Fruit fly (Drosophila melanogaster) whole organism: Measurements from ENCODE around the gene CG6628.

Experiments
- CG8478 ChIP-seq: fragments of >200 bp; optimal IDR thresholded peaks from 2 replicates; lab custom pipeline; 2018; ENCODE audit warnings: inconsistent platforms
- Dll ChIP-seq: fragments of >200 bp; optimal IDR thresholded peaks from 2 replicates; lab custom pipeline; 2017
- EcR ChIP-seq, 2 experiments: fragments of >200 bp; optimal IDR thresholded peaks; 2 replicates each; lab custom pipeline; 2017; ENCODE audit warnings: missing biosample characterization in 2 of 2, missing genetic modification characterization in 2 of 2, missing genetic modification reagents in 2 of 2
- pan ChIP-seq: fragments of >200 bp; optimal IDR thresholded peaks from 2 replicates; lab custom pipeline; 2017
- psq ChIP-seq: fragments of >200 bp; optimal IDR thresholded peaks from 2 replicates; lab custom pipeline; 2017
- usp ChIP-seq: fragments of >200 bp; optimal IDR thresholded peaks from 2 replicates; lab custom pipeline; 2017; ENCODE audit warnings: missing biosample characterization, missing genetic modification characterization, mixed read lengths

CG6628 gene

DNA sequence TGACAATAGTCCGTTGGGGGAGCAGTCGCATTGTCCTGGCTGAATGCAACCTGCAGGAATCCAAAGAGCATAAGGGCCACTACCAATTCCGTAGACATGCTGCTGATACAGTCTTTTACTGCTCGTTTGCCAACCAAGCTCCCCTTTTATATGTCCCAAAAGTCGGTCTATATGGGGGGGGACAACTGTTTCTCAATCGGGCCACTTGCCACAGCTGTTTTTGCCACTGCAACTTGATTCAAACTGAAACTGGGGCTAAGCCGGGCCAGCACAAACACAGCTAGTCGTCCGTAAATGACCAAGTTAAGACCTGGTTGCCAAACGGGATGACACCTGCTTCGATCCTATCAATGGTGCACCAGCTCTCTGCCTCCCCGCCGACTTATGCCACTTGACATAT, at the start of gene CG6628:
Gene CG6628 (minus strand): TSS at position 101 of the 400 bp plus-strand sequence.
- TF ChIP-seq EcR (GFP tag; optimal IDR thresholded peaks at IDR 0.05; lab: Kevin White, UChicago) (no peak), usp (GFP tag; lab: Kevin White, UChicago) (no peak), psq (lab: Kevin White, UChicago) (no peak), pan (lab: Kevin White, UChicago) (no peak), Dll (lab: Kevin White, UChicago) (no peak), CG8478 (lab: Kevin White, UChicago) (no peak)

DNA sequence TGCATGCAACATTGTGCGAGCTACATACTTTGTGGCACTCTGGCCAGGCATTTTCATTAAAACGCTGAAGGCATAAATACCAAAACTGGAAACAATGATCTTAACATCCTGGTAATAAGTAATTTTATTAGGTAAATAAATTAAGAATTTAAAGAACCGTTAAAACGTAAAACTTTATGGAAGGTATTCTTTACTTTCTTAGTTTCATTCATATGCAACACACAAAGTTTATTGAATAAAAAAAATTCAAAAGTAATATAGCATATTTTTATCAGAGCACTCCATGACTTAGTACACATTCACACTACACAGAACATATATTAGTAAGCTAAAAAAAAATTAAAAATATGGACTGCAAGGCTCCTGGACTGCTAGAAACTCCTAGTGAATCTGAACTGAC, 48.5 kb upstream of the CG6628 start, which contains the start of gene CG8065:
Gene CG8065 (plus strand): TSS at position 301 of the 400 bp plus-strand sequence.
- TF ChIP-seq usp (GFP tag; lab: Kevin White, UChicago) (no peak), pan (lab: Kevin White, UChicago) (no peak), Dll (lab: Kevin White, UChicago) (no peak), EcR (GFP tag; optimal IDR thresholded peaks at IDR 0.05; lab: Kevin White, UChicago) (no peak), psq (lab: Kevin White, UChicago) (no peak), CG8478 (lab: Kevin White, UChicago) (no peak)

DNA sequence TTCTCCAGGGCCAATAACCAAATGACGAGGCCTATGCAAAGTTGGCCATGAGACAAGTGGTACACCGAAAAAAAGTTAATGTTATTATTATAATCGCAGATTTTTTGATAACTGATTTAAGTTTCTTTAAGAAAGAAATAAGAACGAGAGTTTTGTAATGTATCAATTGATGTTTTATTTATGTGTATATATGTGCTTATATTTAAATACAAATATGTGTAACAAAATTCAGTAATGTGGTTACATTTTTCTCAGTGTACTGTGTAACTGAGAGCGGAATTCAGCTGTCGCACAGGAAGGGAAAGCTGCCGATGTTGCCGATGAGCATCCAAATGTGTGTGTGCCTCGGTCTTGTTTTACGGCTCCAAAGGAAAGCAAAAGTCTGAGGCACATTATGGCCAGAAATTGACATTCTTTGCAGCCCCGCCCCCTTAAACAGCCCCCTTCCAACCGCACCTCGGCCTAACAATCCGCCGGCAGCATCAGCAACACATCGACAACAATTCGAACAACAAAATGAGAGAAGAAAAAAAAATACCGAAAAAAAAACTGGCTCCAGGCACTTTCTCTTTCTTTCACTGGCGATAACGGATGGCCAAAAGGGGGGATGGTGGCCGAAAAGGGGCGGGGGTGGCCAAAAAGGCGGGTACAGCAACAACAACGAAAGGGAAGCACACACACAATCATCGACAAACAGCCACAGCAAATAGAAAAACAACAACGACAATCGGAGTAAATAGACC, 39.6 kb upstream of the CG6628 start:
- TF ChIP-seq psq (lab: Kevin White, UChicago), result no peak
- TF ChIP-seq CG8478 (lab: Kevin White, UChicago), result no peak
- no peak for TF ChIP-seq pan (lab: Kevin White, UChicago)
- no peak for TF ChIP-seq Dll (lab: Kevin White, UChicago)
- no peak for TF ChIP-seq EcR (GFP tag; optimal IDR thresholded peaks at IDR 0.05; lab: Kevin White, UChicago)
- TF ChIP-seq usp (GFP tag; lab: Kevin White, UChicago), result no peak

DNA sequence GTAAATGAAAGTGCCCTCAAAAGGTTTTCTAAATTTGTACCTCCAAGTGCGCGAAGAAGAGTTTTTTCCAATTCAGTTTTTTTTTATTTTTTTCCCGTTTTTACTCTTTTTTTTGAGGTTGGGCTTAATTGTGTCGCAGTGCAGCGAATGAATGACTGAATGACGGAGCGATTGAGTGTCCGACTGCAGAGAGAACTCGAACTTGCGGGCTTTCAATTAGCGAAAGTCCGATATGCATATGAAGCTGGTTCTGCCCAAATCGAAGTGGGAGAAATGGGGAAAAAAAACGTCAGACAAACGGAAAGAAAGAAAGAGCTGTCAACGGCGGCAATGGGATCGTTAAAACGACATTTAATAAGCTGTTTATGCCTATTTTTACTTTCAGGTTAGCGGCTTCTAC, 39.0 kb upstream of the CG6628 start:
- no peak for TF ChIP-seq pan (lab: Kevin White, UChicago)
- no peak for TF ChIP-seq usp (GFP tag; lab: Kevin White, UChicago)
- TF ChIP-seq CG8478 (lab: Kevin White, UChicago), result no peak
- TF ChIP-seq EcR (GFP tag; optimal IDR thresholded peaks at IDR 0.05; lab: Kevin White, UChicago), result no peak
- TF ChIP-seq Dll (lab: Kevin White, UChicago), result no peak
- no peak for TF ChIP-seq psq (lab: Kevin White, UChicago)

DNA sequence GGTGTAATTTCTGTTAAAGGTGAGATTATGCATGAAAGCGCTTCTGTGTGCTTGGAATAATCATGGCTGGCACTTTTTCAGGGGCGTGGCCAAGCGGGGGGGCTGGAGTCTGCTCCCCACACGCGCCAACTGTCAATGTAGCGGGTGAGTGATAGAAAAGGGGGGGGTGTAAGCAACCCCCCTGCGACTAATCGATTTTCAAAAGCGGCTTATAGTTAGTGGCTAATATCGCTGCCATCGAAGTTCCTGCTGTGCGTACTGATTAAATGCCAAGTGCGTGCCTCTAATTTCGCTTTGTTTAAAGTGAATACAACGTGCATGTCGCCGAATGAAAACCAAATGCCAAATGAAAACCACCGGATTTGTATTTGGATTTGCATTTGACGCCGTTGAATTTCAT, 37.8 kb upstream of the CG6628 start:
- no peak for TF ChIP-seq pan (lab: Kevin White, UChicago)
- TF ChIP-seq EcR (GFP tag; optimal IDR thresholded peaks at IDR 0.05; lab: Kevin White, UChicago), result no peak
- no peak for TF ChIP-seq CG8478 (lab: Kevin White, UChicago)
- TF ChIP-seq usp (GFP tag; lab: Kevin White, UChicago), result no peak
- no peak for TF ChIP-seq psq (lab: Kevin White, UChicago)
- no peak for TF ChIP-seq Dll (lab: Kevin White, UChicago)

DNA sequence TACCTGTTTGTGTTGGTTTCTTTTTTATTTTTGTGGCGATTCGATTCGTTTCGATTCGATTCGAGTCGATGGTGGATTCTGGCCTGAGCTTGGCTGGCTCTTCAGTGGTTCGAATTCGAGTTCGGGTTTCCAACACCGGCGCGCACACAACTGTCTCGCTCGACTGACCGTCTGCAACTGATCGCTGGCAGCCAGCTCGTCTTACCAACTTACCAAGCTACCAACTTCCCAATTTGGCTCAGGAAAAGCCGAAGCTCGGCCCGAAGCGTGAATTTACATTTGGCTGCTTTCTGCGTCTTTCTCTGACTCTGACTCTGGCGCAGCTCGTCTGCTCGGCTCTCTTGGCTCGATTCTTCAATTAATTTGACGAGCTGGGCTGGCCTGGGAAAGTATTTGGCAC, 34.8 kb upstream of the CG6628 start, which contains the start of gene ect:
Gene ect (minus strand): TSS at position 183 of the 400 bp plus-strand sequence.
- TF ChIP-seq psq (lab: Kevin White, UChicago), result no peak
- no peak for TF ChIP-seq EcR (GFP tag; optimal IDR thresholded peaks at IDR 0.05; lab: Kevin White, UChicago)
- no peak for TF ChIP-seq Dll (lab: Kevin White, UChicago)
- TF ChIP-seq usp (GFP tag; lab: Kevin White, UChicago), result no peak
- no peak for TF ChIP-seq CG8478 (lab: Kevin White, UChicago)
- TF ChIP-seq pan (lab: Kevin White, UChicago), result no peak

DNA sequence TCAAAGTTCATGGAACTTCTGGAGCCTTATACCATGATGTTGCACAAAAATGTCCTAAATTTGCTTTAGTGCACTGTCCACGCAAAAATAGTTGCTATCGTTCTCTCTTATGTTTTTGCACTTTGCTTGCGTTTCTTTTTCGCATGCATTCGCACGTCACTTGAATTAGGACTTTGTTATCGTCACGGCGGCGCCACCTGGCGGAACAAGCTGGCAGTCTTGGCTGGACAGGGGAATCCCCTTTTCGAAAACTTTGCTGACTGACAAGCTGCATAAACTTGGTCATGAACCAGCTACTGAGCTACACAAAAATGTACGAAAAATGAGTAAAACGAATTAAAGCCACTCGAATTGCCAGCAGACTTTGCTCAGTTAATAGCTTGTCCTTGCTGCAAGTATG, 32.8 kb upstream of the CG6628 start:
- TF ChIP-seq EcR (GFP tag; optimal IDR thresholded peaks at IDR 0.05; lab: Kevin White, UChicago) (no peak), pan (lab: Kevin White, UChicago) (no peak), Dll (lab: Kevin White, UChicago) (no peak), CG8478 (lab: Kevin White, UChicago) (no peak), usp (GFP tag; lab: Kevin White, UChicago) (no peak), psq (lab: Kevin White, UChicago) (no peak)

DNA sequence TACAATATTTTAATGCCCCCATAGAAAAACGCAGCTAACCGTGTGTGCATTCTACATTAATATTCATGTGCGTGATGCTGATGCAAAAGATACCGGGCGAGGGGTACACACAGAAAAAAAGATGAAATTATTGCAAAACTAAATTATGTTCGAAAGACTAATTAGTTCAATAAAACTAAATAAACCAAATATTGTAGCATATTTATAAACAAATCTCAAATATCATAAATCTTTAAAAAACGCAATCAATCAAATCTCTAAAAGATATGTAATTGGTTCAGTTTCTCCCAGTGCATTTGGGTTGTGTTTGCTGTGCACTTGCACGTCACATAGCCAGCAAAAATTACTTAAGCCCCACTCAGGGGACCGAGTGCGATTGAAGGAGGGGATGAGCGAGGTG, 31.7 kb upstream of the CG6628 start:
- no peak for TF ChIP-seq usp (GFP tag; lab: Kevin White, UChicago)
- TF ChIP-seq CG8478 (lab: Kevin White, UChicago), result no peak

DNA sequence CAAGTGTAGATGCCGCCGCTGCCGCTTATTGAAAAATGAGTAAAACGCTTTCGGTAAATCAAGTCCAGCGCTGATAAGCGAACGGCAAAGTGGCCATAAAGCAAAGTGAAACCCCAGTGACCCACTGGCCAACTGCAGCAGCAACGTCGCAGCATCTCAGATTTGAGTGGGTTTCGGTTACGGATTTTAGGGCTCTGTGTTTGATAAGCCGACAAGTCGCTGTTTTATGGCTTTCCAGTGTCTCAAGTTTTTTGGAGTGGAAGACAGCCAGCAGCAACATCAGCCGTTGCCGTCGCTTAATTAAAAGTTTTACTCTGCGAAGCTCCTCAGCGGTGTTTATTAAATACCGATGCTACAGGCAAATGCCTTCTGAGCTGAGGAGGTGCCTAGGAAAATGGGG, 30.5 kb upstream of the CG6628 start:
- TF ChIP-seq usp (GFP tag; lab: Kevin White, UChicago) (no peak), Dll (lab: Kevin White, UChicago) (no peak), pan (lab: Kevin White, UChicago) (no peak), CG8478 (lab: Kevin White, UChicago) (no peak), psq (lab: Kevin White, UChicago) (no peak), EcR (GFP tag; optimal IDR thresholded peaks at IDR 0.05; lab: Kevin White, UChicago) (no peak)

DNA sequence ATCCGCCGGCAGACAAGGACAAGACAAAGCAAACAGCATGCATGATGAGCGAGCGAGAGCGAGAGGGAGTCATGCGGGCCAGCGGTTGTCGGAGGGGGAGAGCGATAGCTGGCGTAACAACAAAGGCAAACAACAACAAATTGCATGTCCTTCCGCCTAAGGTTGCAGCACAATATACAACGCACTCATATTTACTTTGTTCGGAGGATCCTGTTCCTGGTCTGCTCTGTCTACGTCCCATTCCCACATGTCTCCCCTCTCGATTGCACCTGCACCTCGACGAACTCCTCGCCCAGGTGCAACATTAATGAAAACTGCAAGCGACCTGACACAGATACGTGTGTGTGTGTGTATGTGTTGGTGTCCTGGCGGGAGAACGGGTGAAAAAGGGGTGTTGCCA, 22.4 kb upstream of the CG6628 start:
- TF ChIP-seq psq (lab: Kevin White, UChicago) (no peak), EcR (GFP tag; optimal IDR thresholded peaks at IDR 0.05; lab: Kevin White, UChicago) (no peak), usp (GFP tag; lab: Kevin White, UChicago) (no peak), CG8478 (lab: Kevin White, UChicago) (no peak), Dll (lab: Kevin White, UChicago) (no peak), pan (lab: Kevin White, UChicago) (no peak)

DNA sequence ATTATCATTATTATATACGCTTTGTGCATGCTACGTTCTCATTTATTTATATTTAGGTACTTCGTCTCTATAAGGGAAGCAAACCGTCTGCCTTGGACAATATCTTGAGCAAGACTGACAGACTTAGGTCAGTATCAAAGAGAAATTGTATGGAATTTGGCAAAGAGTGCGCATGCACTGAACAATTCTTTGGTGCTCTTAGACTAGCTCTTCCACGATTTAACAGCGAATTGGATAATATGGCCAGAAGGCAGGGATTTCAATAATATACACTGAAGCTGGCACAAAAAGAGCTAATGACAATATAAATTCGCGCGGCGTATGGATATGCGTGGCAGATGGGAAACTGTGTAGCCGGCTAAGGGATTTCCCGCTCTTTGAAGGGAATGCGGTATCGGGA, 20.1 kb upstream of the CG6628 start:
- no peak for TF ChIP-seq EcR (GFP tag; optimal IDR thresholded peaks at IDR 0.05; lab: Kevin White, UChicago)
- TF ChIP-seq Dll (lab: Kevin White, UChicago), result no peak
- TF ChIP-seq usp (GFP tag; lab: Kevin White, UChicago), result no peak
